Worm (Caenorhabditis elegans): Measurements from ENCODE around the gene ceh-58.

Gene ceh-58

ce11 chrII:10329754-10330153 is 39.6 kb downstream of the ceh-58 start:
- TF ChIP-seq snpc-4 (GFP tag; optimal IDR thresholded peaks at IDR 0.05) (no peak), snpc-4 (tag; optimal IDR thresholded peaks at IDR 0.05) (no peak), Y53G8AR.9 (GFP tag; conservative IDR thresholded peaks at IDR 0.05) (no peak), mcd-1 (GFP tag; IDR thresholded peaks at IDR 0.05) (no peak), zim-3 (tag; optimal IDR thresholded peaks at IDR 0.05) (no peak), nhr-27 (tag; optimal IDR thresholded peaks at IDR 0.05) (no peak), efl-1 (GFP tag; optimal IDR thresholded peaks at IDR 0.05) (no peak), C06A6.2 (GFP tag; conservative IDR thresholded peaks at IDR 0.05) (no peak)

DNA sequence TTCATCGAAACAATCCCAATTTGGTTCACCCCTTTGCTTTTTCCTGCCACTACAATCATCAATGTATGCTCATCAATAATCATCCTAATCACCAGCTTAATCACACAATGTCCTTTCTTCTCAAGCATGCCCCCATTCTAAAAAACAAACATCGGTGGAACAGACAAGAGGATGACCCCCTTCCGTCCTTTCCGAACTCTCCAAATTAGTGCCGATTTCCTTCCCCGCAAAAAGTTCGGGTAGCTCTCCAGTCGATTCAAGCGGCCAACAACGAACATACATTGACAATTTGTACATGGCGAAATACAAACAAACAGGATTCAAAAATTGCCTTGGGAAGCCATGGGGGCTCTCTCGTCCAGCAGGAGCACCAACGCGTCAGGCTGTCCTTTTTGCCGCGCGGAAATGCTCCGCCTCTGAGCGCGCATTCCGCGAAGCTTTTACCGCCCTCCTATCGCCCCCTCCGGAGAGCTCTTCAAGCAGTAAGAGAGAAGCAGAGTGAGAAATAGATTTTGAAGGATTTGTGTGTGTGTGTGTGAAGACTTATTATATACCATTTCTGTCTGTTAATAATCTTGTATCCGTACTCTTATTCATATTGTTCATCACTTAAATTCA is 43.7 kb downstream of the ceh-58 start, which contains the start of gene appg-1:
appg-1 (plus strand) TSS at position 427 of the 618 bp plus-strand sequence.
- TF ChIP-seq egrh-3 (GFP tag; IDR thresholded peaks at IDR 0.05): peak; percentile 76; the same call in 1 of the 2 replicates
- no peak for TF ChIP-seq chd-7 (tag; optimal IDR thresholded peaks at IDR 0.05)
- TF ChIP-seq attf-3 (GFP tag; conservative IDR thresholded peaks at IDR 0.05): no peak
- TF ChIP-seq zfh-2 (GFP tag; conservative IDR thresholded peaks at IDR 0.05): peak; percentile 87
- no peak for TF ChIP-seq D2030.7 (GFP tag; IDR thresholded peaks at IDR 0.05)

DNA sequence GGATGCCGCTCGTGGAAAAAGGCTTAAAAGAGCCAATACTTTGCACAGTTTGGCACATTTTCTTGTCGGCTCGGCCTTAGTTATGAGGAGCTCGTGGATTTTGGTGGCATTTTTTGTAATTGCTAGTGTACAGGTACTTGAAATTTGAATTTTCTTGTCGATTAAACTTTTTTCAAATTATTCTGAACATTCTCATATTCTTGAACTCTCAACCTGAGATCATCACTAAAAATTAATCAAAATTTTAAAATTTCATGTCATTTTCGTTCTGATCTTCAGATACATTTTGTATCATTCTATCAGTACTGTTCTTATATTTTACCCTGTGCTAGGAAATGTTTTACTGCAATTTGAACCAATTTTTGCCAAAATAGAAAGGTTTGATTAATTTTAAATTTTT is 48.0 kb downstream of the ceh-58 start, which contains the start of gene idpp-4:
idpp-4 (plus strand) TSS at position 51 of the 400 bp plus-strand sequence.
- no peak for TF ChIP-seq lin-54 (GFP tag; optimal IDR thresholded peaks at IDR 0.05)
- TF ChIP-seq ztf-28 (GFP tag; IDR thresholded peaks at IDR 0.05): no peak
- no peak for TF ChIP-seq attf-3 (GFP tag; conservative IDR thresholded peaks at IDR 0.05)
- TF ChIP-seq madf-6 (GFP tag; IDR thresholded peaks at IDR 0.05): no peak
- no peak for TF ChIP-seq pha-4 (tag; optimal IDR thresholded peaks at IDR 0.05)
- TF ChIP-seq K12H6.12 (tag; optimal IDR thresholded peaks at IDR 0.05): no peak
- no peak for TF ChIP-seq bed-1 (GFP tag; IDR thresholded peaks at IDR 0.05)
- no peak for TF ChIP-seq T07F8.4 (tag; optimal IDR thresholded peaks at IDR 0.05)
- no peak for TF ChIP-seq rpc-1 (optimal IDR thresholded peaks at IDR 0.05)
- TF ChIP-seq rpc-1 (tag; optimal IDR thresholded peaks at IDR 0.05): no peak
- TF ChIP-seq ztf-6 (GFP tag; IDR thresholded peaks at IDR 0.05): no peak
- no peak for TF ChIP-seq Y95B8A.8 (GFP tag; IDR thresholded peaks at IDR 0.05)
- TF ChIP-seq unc-130 (GFP tag; optimal IDR thresholded peaks at IDR 0.05): no peak

All from whole organism, young adult.